Worm (Caenorhabditis elegans) whole organism, L4 larva: ENCODE results near the gene fbxc-42.

ENCODE experiments used
- ceh-32 ChIP-seq: sonication (generic microtip); optimal IDR thresholded peaks from 2 replicates; lab custom pipeline; 2016; ENCODE audit warnings: mild to moderate bottlenecking, missing genetic modification characterization, missing compliant biosample characterization; ENCODE audit not compliant: poor library complexity
- egl-43 ChIP-seq: fragments of 200-800 bp; sonication (Bioruptor generic); IDR thresholded peaks from 2 replicates; pipeline ENCODE4 v1.3.6; 2022; ENCODE audit warnings: missing genetic modification reagents, missing genetic modification characterization, missing compliant biosample characterization
- fos-1 ChIP-seq: fragments of 150-350 bp; optimal IDR thresholded peaks from 2 replicates; lab custom pipeline; 2014; ENCODE audit warnings: missing biosample characterization, missing genetic modification characterization
- hmg-1.1 ChIP-seq: fragments of 200-800 bp; sonication (Bioruptor generic); IDR thresholded peaks from 2 replicates; pipeline ENCODE4 v1.3.6; 2022; ENCODE audit warnings: missing genetic modification reagents, missing genetic modification characterization, missing compliant biosample characterization
- madf-9 ChIP-seq: fragments of 200-800 bp; sonication (Bioruptor generic); conservative IDR thresholded peaks from 2 replicates; pipeline ENCODE4 v1.3.6; 2022; ENCODE audit warnings: missing genetic modification reagents, missing genetic modification characterization, missing compliant biosample characterization
- nhr-11 ChIP-seq: fragments of 150-350 bp; optimal IDR thresholded peaks from 2 replicates; lab custom pipeline; 2014; ENCODE audit warnings: missing biosample characterization, missing genetic modification characterization
- php-3 ChIP-seq: fragments of 200-800 bp; sonication (Bioruptor generic); IDR thresholded peaks from 2 replicates; pipeline ENCODE4 v1.3.6; 2022; ENCODE audit warnings: missing genetic modification reagents, missing genetic modification characterization, missing compliant biosample characterization
- snpc-4 ChIP-seq: fragments of 150-350 bp; optimal IDR thresholded peaks from 2 replicates; lab custom pipeline; 2014; ENCODE audit warnings: missing biosample characterization, missing genetic modification characterization
- unc-62 ChIP-seq, 3 experiments: fragments of 150-350 bp in 1 of 3; sonication (generic microtip); optimal IDR thresholded peaks in 2 of 3; peaks in 1 of 3; 1 replicate in 1 of 3; 2 replicates in 2 of 3; lab custom pipeline; 2014 to 2017; ENCODE audit warnings: missing biosample characterization in 3 of 3, missing genetic modification characterization in 3 of 3, missing genetic modification reagents in 3 of 3, missing genotype in 1 of 3
- zfp-3 ChIP-seq: fragments of 200-800 bp; sonication (Bioruptor generic); conservative IDR thresholded peaks from 2 replicates; pipeline ENCODE4 v1.3.6; 2022; ENCODE audit warnings: missing genetic modification reagents, missing genetic modification characterization, missing compliant biosample characterization
- ztf-11 ChIP-seq: fragments of 150-350 bp; optimal IDR thresholded peaks from 2 replicates; lab custom pipeline; 2014; ENCODE audit warnings: missing biosample characterization, missing genetic modification characterization

ce11 chrII:948091-948490 lies 43.3 kb upstream of the fbxc-42 start, which contains the start of gene fbxc-32:
- TF ChIP-seq php-3 (no peak), unc-62 (GFP tag; optimal IDR thresholded peaks at IDR 0.05 in 1 of 2; lab: Kevin White, UChicago) (no peak), unc-62 (tag; optimal IDR thresholded peaks at IDR 0.05; lab: Kevin White, UChicago) (no peak), zfp-3 (GFP tag; lab: Robert Waterston, UW) (no peak), fos-1 (no peak), snpc-4 (tag; lab: Kevin White, UChicago) (no peak), hmg-1.1 (GFP tag; lab: Robert Waterston, UW) (no peak), nhr-11 (tag; lab: Kevin White, UChicago) (no peak), madf-9 (GFP tag; lab: Robert Waterston, UW) (no peak), egl-43 (GFP tag; lab: Robert Waterston, UW) (no peak), ztf-11 (tag; lab: Kevin White, UChicago) (no peak), ceh-32 (no peak)
